Fruit fly (Drosophila melanogaster) whole organism, embryonic: ENCODE results near the gene Ptpmeg2.

ENCODE experiments used
- CG10979 ChIP-seq: fragments of 200-800 bp; sonication (Bioruptor generic); optimal IDR thresholded peaks from 2 replicates; lab custom pipeline; 2018; ENCODE audit warnings: missing biosample characterization, mild to moderate bottlenecking, missing genetic modification characterization, moderate library complexity
- CG11504 ChIP-seq: fragments of 200-800 bp; sonication (Bioruptor generic); optimal IDR thresholded peaks from 3 replicates; lab custom pipeline; 2019; ENCODE audit warnings: missing biosample characterization, mild to moderate bottlenecking, missing genetic modification characterization, moderate library complexity
- CG11695 ChIP-seq: fragments of 200-800 bp; sonication (Bioruptor generic); IDR thresholded peaks from 3 replicates; pipeline ENCODE4 v1.3.6; 2022; ENCODE audit warnings: missing biosample characterization, missing genetic modification characterization
- CG12391 ChIP-seq: fragments of 200-800 bp; sonication (Bioruptor generic); optimal IDR thresholded peaks from 3 replicates; lab custom pipeline; 2018; ENCODE audit warnings: missing biosample characterization, mild to moderate bottlenecking, missing genetic modification characterization, moderate library complexity
- CG12769 ChIP-seq: fragments of 200-800 bp; sonication (Bioruptor generic); optimal IDR thresholded peaks from 2 replicates; lab custom pipeline; 2019; ENCODE audit warnings: missing biosample characterization, mild to moderate bottlenecking, missing genetic modification characterization, moderate library complexity
- CG14710 ChIP-seq: fragments of 200-800 bp; sonication (Bioruptor generic); optimal IDR thresholded peaks from 3 replicates; lab custom pipeline; 2019; ENCODE audit warnings: missing biosample characterization, mild to moderate bottlenecking, missing genetic modification characterization, moderate library complexity
- CG14860 ChIP-seq: fragments of 200-800 bp; sonication (Bioruptor generic); IDR thresholded peaks from 3 replicates; pipeline ENCODE4 v1.3.6; 2022; ENCODE audit warnings: missing biosample characterization, missing genetic modification characterization; ENCODE audit not compliant: partially characterized antibody
- CG15696 ChIP-seq: fragments of 200-800 bp; sonication (Bioruptor generic); optimal IDR thresholded peaks from 2 replicates; lab custom pipeline; 2019; ENCODE audit warnings: missing biosample characterization, mild to moderate bottlenecking, missing genetic modification characterization, moderate library complexity
- CG17361 ChIP-seq: fragments of 200-800 bp; sonication (Bioruptor generic); IDR thresholded peaks from 3 replicates; pipeline ENCODE4 v1.3.6; 2022; ENCODE audit warnings: missing biosample characterization, missing genetic modification characterization
- CG17568 ChIP-seq: fragments of 200-800 bp; sonication (Bioruptor generic); optimal IDR thresholded peaks from 2 replicates; lab custom pipeline; 2018; ENCODE audit warnings: missing biosample characterization, mild to moderate bottlenecking, missing genetic modification characterization, moderate library complexity
- CG17829 ChIP-seq: fragments of 200-800 bp; optimal IDR thresholded peaks from 2 replicates; lab custom pipeline; 2019; ENCODE audit warnings: missing biosample characterization, mild to moderate bottlenecking, missing genetic modification characterization, moderate library complexity
- CG18262 ChIP-seq: fragments of 200-800 bp; optimal IDR thresholded peaks from 3 replicates; lab custom pipeline; 2019; ENCODE audit warnings: missing biosample characterization, mild to moderate bottlenecking, missing genetic modification characterization, moderate library complexity
- CG2199 ChIP-seq: fragments of 200-800 bp; sonication (Bioruptor generic); IDR thresholded peaks from 3 replicates; pipeline ENCODE4 v1.3.6; 2022; ENCODE audit warnings: missing biosample characterization, missing genetic modification characterization
- CG2712 ChIP-seq: fragments of 200-800 bp; optimal IDR thresholded peaks from 3 replicates; lab custom pipeline; 2019; ENCODE audit warnings: missing biosample characterization, mild to moderate bottlenecking, missing genetic modification characterization, moderate library complexity
- CG31441 ChIP-seq: fragments of 200-800 bp; sonication (Bioruptor generic); IDR thresholded peaks from 2 replicates; pipeline ENCODE4 v1.3.6; 2022; ENCODE audit warnings: missing biosample characterization, missing genetic modification characterization
- CG33557 ChIP-seq: fragments of 200-800 bp; sonication (Bioruptor generic); optimal IDR thresholded peaks from 2 replicates; lab custom pipeline; 2019; ENCODE audit warnings: missing biosample characterization, mild to moderate bottlenecking, missing genetic modification characterization, moderate library complexity
- CG43689 ChIP-seq: fragments of 200-800 bp; sonication (Bioruptor generic); IDR thresholded peaks from 2 replicates; pipeline ENCODE4 v1.3.6; 2022; ENCODE audit warnings: missing biosample characterization, missing genetic modification characterization
- CG4424 ChIP-seq: fragments of 200-800 bp; sonication (Bioruptor generic); optimal IDR thresholded peaks from 3 replicates; lab custom pipeline; 2016; ENCODE audit warnings: missing biosample characterization, missing genetic modification characterization
- CG4820 ChIP-seq: fragments of 200-800 bp; sonication (Bioruptor generic); optimal IDR thresholded peaks from 3 replicates; lab custom pipeline; 2016; ENCODE audit warnings: missing biosample characterization, missing genetic modification characterization
- CG6813 ChIP-seq: fragments of 200-800 bp; sonication (Bioruptor generic); optimal IDR thresholded peaks from 2 replicates; lab custom pipeline; 2017; ENCODE audit warnings: missing biosample characterization, missing genetic modification characterization, mild to moderate bottlenecking, moderate library complexity, missing genetic modification reagents
- CG7271 ChIP-seq: fragments of 200-800 bp; sonication (Bioruptor generic); optimal IDR thresholded peaks from 2 replicates; lab custom pipeline; 2018; ENCODE audit warnings: missing biosample characterization, mild to moderate bottlenecking, missing genetic modification characterization, moderate library complexity
- CG8765 ChIP-seq: fragments of 200-800 bp; sonication (Bioruptor generic); IDR thresholded peaks from 2 replicates; pipeline ENCODE4 v1.3.6; 2022; ENCODE audit warnings: missing biosample characterization, missing genetic modification characterization
- CG8924 ChIP-seq: fragments of 200-800 bp; optimal IDR thresholded peaks from 3 replicates; lab custom pipeline; 2019; ENCODE audit warnings: missing biosample characterization, mild to moderate bottlenecking, missing genetic modification characterization, moderate library complexity
- CG9727 ChIP-seq: fragments of 200-800 bp; sonication (Bioruptor generic); optimal IDR thresholded peaks from 3 replicates; lab custom pipeline; 2017; ENCODE audit warnings: missing biosample characterization, mild to moderate bottlenecking, missing genetic modification characterization
- D19A ChIP-seq: fragments of 200-800 bp; optimal IDR thresholded peaks from 3 replicates; lab custom pipeline; 2019; ENCODE audit warnings: missing biosample characterization, mild to moderate bottlenecking, missing genetic modification characterization, moderate library complexity
- Ets97D ChIP-seq: fragments of 200-800 bp; sonication (Bioruptor generic); optimal IDR thresholded peaks from 3 replicates; lab custom pipeline; 2016; ENCODE audit warnings: missing biosample characterization, missing genetic modification characterization
- Nf-YC ChIP-seq: fragments of 200-800 bp; optimal IDR thresholded peaks from 3 replicates; lab custom pipeline; 2019; ENCODE audit warnings: missing biosample characterization, mild to moderate bottlenecking, missing genetic modification characterization, moderate library complexity
- Pdp1 ChIP-seq, 2 experiments: fragments of 200-800 bp; sonication (Bioruptor generic); optimal IDR thresholded peaks; 3 replicates each; lab custom pipeline; 2016; ENCODE audit warnings: missing biosample characterization in 2 of 2, missing genetic modification characterization in 2 of 2, mild to moderate bottlenecking in 1 of 2, moderate library complexity in 1 of 2
- Ptx1 ChIP-seq: fragments of 200-800 bp; sonication (Bioruptor generic); IDR thresholded peaks from 2 replicates; pipeline ENCODE4 v1.3.6; 2022; ENCODE audit warnings: missing biosample characterization, missing genetic modification characterization
- Tbp ChIP-seq: fragments of >200 bp; optimal IDR thresholded peaks from 2 replicates; lab custom pipeline; 2018; ENCODE audit warnings: missing biosample characterization, missing genetic modification characterization
- ac ChIP-seq: fragments of 200-800 bp; sonication (Bioruptor generic); optimal IDR thresholded peaks from 3 replicates; lab custom pipeline; 2017; ENCODE audit warnings: missing biosample characterization, mild to moderate bottlenecking, missing genetic modification characterization
- chm ChIP-seq: fragments of 200-800 bp; sonication (Bioruptor generic); IDR thresholded peaks from 2 replicates; pipeline ENCODE4 v1.3.6; 2022; ENCODE audit warnings: missing biosample characterization, missing genetic modification characterization
- crp ChIP-seq, 2 experiments: fragments of 200-800 bp; sonication (Bioruptor generic); optimal IDR thresholded peaks; 2 replicates in 1 of 2; 3 replicates in 1 of 2; lab custom pipeline; 2017; ENCODE audit warnings: missing biosample characterization in 2 of 2, missing genetic modification characterization in 2 of 2, mild to moderate bottlenecking in 1 of 2, moderate library complexity in 1 of 2
- dmrt11E ChIP-seq: fragments of 200-800 bp; sonication (Bioruptor generic); optimal IDR thresholded peaks from 3 replicates; lab custom pipeline; 2018; ENCODE audit warnings: missing biosample characterization, mild to moderate bottlenecking, missing genetic modification characterization, moderate library complexity
- fd102C ChIP-seq: fragments of 200-800 bp; sonication (Bioruptor generic); optimal IDR thresholded peaks from 2 replicates; lab custom pipeline; 2018; ENCODE audit warnings: missing biosample characterization, mild to moderate bottlenecking, missing genetic modification characterization, moderate library complexity
- gsb-n ChIP-seq: fragments of 200-800 bp; sonication (Bioruptor generic); optimal IDR thresholded peaks from 3 replicates; lab custom pipeline; 2018; ENCODE audit warnings: missing biosample characterization, mild to moderate bottlenecking, missing genetic modification characterization
- lola ChIP-seq, 3 experiments: fragments of >200 bp in 2 of 3; fragments of 200-800 bp in 1 of 3; sonication (Bioruptor generic) in 1 of 3; optimal IDR thresholded peaks; 2 replicates each; lab custom pipeline; 2017 to 2019; ENCODE audit warnings: missing biosample characterization in 3 of 3, missing genetic modification characterization in 3 of 3, mild to moderate bottlenecking in 1 of 3, moderate library complexity in 1 of 3
- nmo ChIP-seq: fragments of 200-800 bp; sonication (Bioruptor generic); optimal IDR thresholded peaks from 2 replicates; lab custom pipeline; 2018; ENCODE audit warnings: missing biosample characterization, mild to moderate bottlenecking, missing genetic modification characterization, moderate library complexity
- odd ChIP-seq: fragments of 200-800 bp; sonication (Bioruptor generic); optimal IDR thresholded peaks from 2 replicates; lab custom pipeline; 2017; ENCODE audit warnings: missing biosample characterization, mild to moderate bottlenecking, missing genetic modification characterization
- pfk ChIP-seq: fragments of 200-800 bp; sonication (Bioruptor generic); optimal IDR thresholded peaks from 2 replicates; lab custom pipeline; 2018; ENCODE audit warnings: missing biosample characterization, mild to moderate bottlenecking, missing genetic modification characterization, moderate library complexity
- prd ChIP-seq, 3 experiments: fragments of >200 bp in 2 of 3; fragments of 200-800 bp in 1 of 3; sonication (Bioruptor generic) in 1 of 3; optimal IDR thresholded peaks in 2 of 3; IDR thresholded peaks in 1 of 3; 2 replicates in 2 of 3; 3 replicates in 1 of 3; pipeline versions ENCODE4 v1.3.6 to Lab custom; 2017 to 2022; ENCODE audit warnings: missing biosample characterization in 1 of 3, missing genetic modification characterization in 1 of 3
- ranshi ChIP-seq: fragments of 200-800 bp; sonication (Bioruptor generic); IDR thresholded peaks from 2 replicates; pipeline ENCODE4 v1.3.6; 2022; ENCODE audit warnings: missing biosample characterization, missing genetic modification characterization
- repo ChIP-seq: fragments of 200-800 bp; sonication (Bioruptor generic); optimal IDR thresholded peaks from 2 replicates; lab custom pipeline; 2016; ENCODE audit warnings: missing biosample characterization, missing genetic modification characterization
- row ChIP-seq: fragments of 200-800 bp; sonication (Bioruptor generic); IDR thresholded peaks from 3 replicates; pipeline ENCODE4 v1.3.6; 2022; ENCODE audit warnings: missing biosample characterization, missing genetic modification characterization
- sob ChIP-seq: fragments of 200-800 bp; sonication (Bioruptor generic); IDR thresholded peaks from 2 replicates; pipeline ENCODE4 v1.3.6; 2022; ENCODE audit warnings: missing biosample characterization, missing genetic modification characterization
- tap ChIP-seq: fragments of 200-800 bp; optimal IDR thresholded peaks from 3 replicates; lab custom pipeline; 2019; ENCODE audit warnings: missing biosample characterization, mild to moderate bottlenecking, missing genetic modification characterization, moderate library complexity
- tin ChIP-seq: fragments of 200-800 bp; sonication (Bioruptor generic); optimal IDR thresholded peaks from 3 replicates; lab custom pipeline; 2016; ENCODE audit warnings: missing biosample characterization, missing genetic modification characterization
- tup ChIP-seq: fragments of 200-800 bp; sonication (Bioruptor generic); optimal IDR thresholded peaks from 2 replicates; lab custom pipeline; 2016; ENCODE audit warnings: missing biosample characterization, mild to moderate bottlenecking, missing genetic modification characterization, moderate library complexity
- zf30C ChIP-seq: fragments of 200-800 bp; sonication (Bioruptor generic); optimal IDR thresholded peaks from 3 replicates; lab custom pipeline; 2018; ENCODE audit warnings: missing biosample characterization, mild to moderate bottlenecking, missing genetic modification characterization

The Ptpmeg2 gene

DNA sequence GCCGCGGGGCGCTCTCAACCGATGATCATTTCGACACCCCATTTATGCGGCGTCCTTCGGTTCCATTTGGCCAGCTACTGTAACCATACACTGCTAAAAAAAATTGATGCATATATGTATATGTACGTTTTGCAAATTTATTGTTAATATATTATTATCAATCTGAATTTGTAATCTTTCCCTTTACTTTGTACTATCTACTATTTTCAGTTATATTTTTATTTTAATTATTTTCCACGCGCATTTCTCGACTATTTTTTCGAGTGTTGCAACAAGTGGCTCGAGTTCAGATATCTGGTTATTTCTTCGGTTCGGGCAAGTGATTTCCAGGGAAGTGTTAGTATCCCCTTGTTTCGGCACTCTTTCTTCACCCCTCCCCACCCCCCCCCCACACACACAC, 30.2 kb upstream of the Ptpmeg2 start (continued):
- TF ChIP-seq prd (optimal IDR thresholded peaks at IDR 0.05; lab: Kevin White, UChicago), result no peak
- peak; percentile 85 for TF ChIP-seq prd (GFP tag; IDR thresholded peaks at IDR 0.05; lab: Robert Waterston, UW)
- no peak for TF ChIP-seq CG17568 (GFP tag; lab: Kevin White, UChicago)
- TF ChIP-seq Nf-YC (tag; lab: Kevin White, UChicago), result no peak
- TF ChIP-seq CG2199, result no peak
- TF ChIP-seq CG9727, result peak; percentile 77
- peak; percentile 19; the same call in 1 of the 2 replicates for TF ChIP-seq CG8765 (GFP tag; lab: Robert Waterston, UW)
- peak; percentile 69 for TF ChIP-seq CG10979 (tag; lab: Kevin White, UChicago)
- peak; percentile 73 for TF ChIP-seq fd102C (GFP tag; lab: Kevin White, UChicago)
- TF ChIP-seq CG43689 (GFP tag; lab: Robert Waterston, UW), result no peak
- peak; percentile 55 for TF ChIP-seq CG18262 (tag; lab: Kevin White, UChicago)
- TF ChIP-seq CG8924 (tag; lab: Kevin White, UChicago), result peak; percentile 55
- peak; percentile 13 for TF ChIP-seq CG6813 (GFP tag; lab: Kevin White, UChicago)
- TF ChIP-seq chm (GFP tag; lab: Robert Waterston, UW), result no peak
- no peak for TF ChIP-seq repo (GFP tag; lab: Kevin White, UChicago)
- TF ChIP-seq CG7271 (tag; lab: Kevin White, UChicago), result peak; percentile 60
- TF ChIP-seq odd (GFP tag; lab: Kevin White, UChicago), result peak; percentile 4
- TF ChIP-seq Pdp1 (GFP tag; optimal IDR thresholded peaks at IDR 0.05; lab: Kevin White, UChicago), result no peak
- peak; percentile 61 for TF ChIP-seq CG2712
- TF ChIP-seq CG17361 (GFP tag; lab: Robert Waterston, UW), result 0 out of 3 replicates have a peak, but pooled peaks have one; percentile 21
- TF ChIP-seq Tbp, result no peak
- TF ChIP-seq crp (GFP tag; optimal IDR thresholded peaks at IDR 0.05; lab: Kevin White, UChicago), result no peak
- peak in 1 of 3 experiments; percentile 64 for TF ChIP-seq lola (GFP tag; optimal IDR thresholded peaks at IDR 0.05; lab: Kevin White, UChicago)
- no peak for TF ChIP-seq sob (GFP tag; lab: Robert Waterston, UW)
- TF ChIP-seq CG31441 (GFP tag; lab: Robert Waterston, UW), result peak; percentile 39; the same call in 1 of the 2 replicates
- peak; percentile 80 for TF ChIP-seq zf30C (GFP tag; lab: Kevin White, UChicago)
- peak; percentile 22 for TF ChIP-seq nmo
- no peak for TF ChIP-seq pfk (GFP tag; lab: Kevin White, UChicago)
- TF ChIP-seq Ets97D, result no peak
- peak; percentile 10 for TF ChIP-seq D19A (tag; lab: Kevin White, UChicago)
- peak; percentile 70 for TF ChIP-seq dmrt11E (tag; lab: Kevin White, UChicago)
- no peak for TF ChIP-seq CG33557
- TF ChIP-seq CG11504, result peak; percentile 13
- TF ChIP-seq row (GFP tag; lab: Robert Waterston, UW), result peak; percentile 34; the same call in 1 of the 3 replicates
- peak; percentile 87 for TF ChIP-seq CG15696 (tag; lab: Kevin White, UChicago)
- 0 out of 2 replicates have a peak, but pooled peaks have one; percentile 19 for TF ChIP-seq Ptx1
- no peak for TF ChIP-seq CG11695 (GFP tag; lab: Robert Waterston, UW)
- TF ChIP-seq ranshi (GFP tag; lab: Robert Waterston, UW), result no peak
- TF ChIP-seq tap (tag; lab: Kevin White, UChicago), result no peak
- peak; percentile 59 for TF ChIP-seq CG14710
- peak; percentile 48 for TF ChIP-seq CG4424
- no peak for TF ChIP-seq tup (GFP tag; lab: Kevin White, UChicago)
- peak; percentile 57 for TF ChIP-seq CG17829 (tag; lab: Kevin White, UChicago)
- peak; percentile 1 for TF ChIP-seq CG4820
- no peak for TF ChIP-seq CG12769 (tag; lab: Kevin White, UChicago)
- peak; percentile 18 for TF ChIP-seq ac (GFP tag; lab: Kevin White, UChicago)
- TF ChIP-seq gsb-n (tag; lab: Kevin White, UChicago), result peak; percentile 1
- peak; percentile 17 for TF ChIP-seq tin (GFP tag; lab: Kevin White, UChicago)
- no peak for TF ChIP-seq CG14860
- TF ChIP-seq CG12391 (tag; lab: Kevin White, UChicago), result peak; percentile 23
